Worm (Caenorhabditis elegans): Measurements from ENCODE around the gene srd-1.

srd-1 gene

DNA sequence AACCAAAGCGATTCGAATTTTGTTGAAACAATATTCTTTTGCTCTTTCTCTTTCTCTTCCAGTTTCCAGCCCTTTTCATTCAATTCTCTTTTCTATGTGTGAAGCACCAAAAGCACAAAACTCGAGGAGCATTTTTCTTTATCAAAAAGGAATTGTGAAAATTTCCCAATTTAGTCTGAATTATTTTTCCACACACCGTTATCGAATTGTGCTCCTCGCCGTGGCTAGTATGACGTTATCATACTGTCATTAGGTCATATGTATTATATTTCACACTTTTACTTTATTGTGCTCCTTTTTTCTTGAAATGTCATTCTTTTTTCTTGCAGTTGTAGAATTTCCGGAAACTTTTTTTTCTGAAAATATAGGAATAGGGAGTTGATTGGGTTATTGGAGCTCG lies 39.1 kb upstream of the srd-1 start:
- TF ChIP-seq npax-4 (tag; optimal IDR thresholded peaks at IDR 0.05), result no peak
- TF ChIP-seq sox-4 (tag; optimal IDR thresholded peaks at IDR 0.05), result no peak
- no peak for TF ChIP-seq ceh-45 (GFP tag; IDR thresholded peaks at IDR 0.05)
- TF ChIP-seq Y22D7AL.16 (tag; optimal IDR thresholded peaks at IDR 0.05), result no peak
- TF ChIP-seq ceh-2 (tag; optimal IDR thresholded peaks at IDR 0.05), result no peak
- no peak for TF ChIP-seq lin-11 (tag; optimal IDR thresholded peaks at IDR 0.05)
- TF ChIP-seq ttx-3 (tag; optimal IDR thresholded peaks at IDR 0.05), result no peak
- TF ChIP-seq nfya-1 (tag; optimal IDR thresholded peaks at IDR 0.05), result no peak
- TF ChIP-seq nhr-232 (tag; optimal IDR thresholded peaks at IDR 0.05), result no peak
- no peak for TF ChIP-seq elt-4 (tag; optimal IDR thresholded peaks at IDR 0.05)
- TF ChIP-seq C08G9.2 (tag; optimal IDR thresholded peaks at IDR 0.05), result no peak
- TF ChIP-seq rnt-1 (tag; optimal IDR thresholded peaks at IDR 0.05), result no peak
- no peak for TF ChIP-seq gmeb-2 (tag; optimal IDR thresholded peaks at IDR 0.05)
- no peak for TF ChIP-seq F13H6.1 (tag; optimal IDR thresholded peaks at IDR 0.05)

- no peak for TF ChIP-seq madf-2 (tag; optimal IDR thresholded peaks at IDR 0.05)
- no peak for TF ChIP-seq ahr-1 (tag; optimal IDR thresholded peaks at IDR 0.05)
- TF ChIP-seq ceh-31 (tag; optimal IDR thresholded peaks at IDR 0.05), result no peak
- TF ChIP-seq fkh-6 (tag; optimal IDR thresholded peaks at IDR 0.05), result no peak
- no peak for TF ChIP-seq ceh-48 (tag; optimal IDR thresholded peaks at IDR 0.05)
- TF ChIP-seq ceh-14 (tag; optimal IDR thresholded peaks at IDR 0.05), result no peak
These were observed 38.1 kb upstream of the srd-1 start for ce11 chrII:10220631-10221030.

- TF ChIP-seq F13H6.1 (tag; optimal IDR thresholded peaks at IDR 0.05), result no peak
These were observed 35.6 kb upstream of the srd-1 start, which contains the start of gene ref-1 for ce11 chrII:10218171-10218570. ref-1 (plus strand) TSS chrII:10218471.

DNA sequence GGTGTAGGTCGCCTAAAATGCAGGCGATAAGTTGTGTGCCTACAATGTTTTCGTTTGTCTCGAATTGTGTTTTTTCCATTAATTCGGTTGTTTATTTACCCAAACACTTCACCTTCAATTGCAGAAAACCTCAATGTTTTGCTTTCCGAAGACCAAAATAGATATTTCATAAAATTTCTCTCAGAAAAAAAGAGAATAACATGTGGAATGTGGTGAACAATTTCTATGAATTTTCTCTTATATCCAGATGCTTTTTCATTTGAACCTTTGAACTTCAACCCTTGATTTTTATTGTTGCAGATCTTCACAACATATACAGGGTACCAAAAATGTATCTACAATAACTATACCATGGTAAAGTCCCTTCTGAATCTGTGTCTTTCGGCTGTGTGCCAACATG lies 23.9 kb upstream of the srd-1 start, which contains the start of gene T01E8.1:
TSS of gene T01E8.1 (plus strand) at position 301 of the 400 bp plus-strand sequence.
- no peak for TF ChIP-seq sox-4 (tag; optimal IDR thresholded peaks at IDR 0.05)
- no peak for TF ChIP-seq pag-3 (tag; optimal IDR thresholded peaks at IDR 0.05; ENCODE audit: borderline replicate concordance)
- no peak for TF ChIP-seq hlh-30 (tag; optimal IDR thresholded peaks at IDR 0.05; ENCODE audit: insufficient read depth)
- no peak for TF ChIP-seq ceh-2 (tag; optimal IDR thresholded peaks at IDR 0.05)
- TF ChIP-seq sdc-2 (tag; optimal IDR thresholded peaks at IDR 0.05), result no peak
- TF ChIP-seq unc-86 (tag; optimal IDR thresholded peaks at IDR 0.05), result no peak
- TF ChIP-seq ceh-45 (GFP tag; IDR thresholded peaks at IDR 0.05), result no peak
- no peak for TF ChIP-seq pax-1 (tag; optimal IDR thresholded peaks at IDR 0.05)
- TF ChIP-seq nfya-1 (tag; optimal IDR thresholded peaks at IDR 0.05), result no peak
- TF ChIP-seq dmd-4 (tag; optimal IDR thresholded peaks at IDR 0.05; ENCODE audit: borderline replicate concordance), result no peak
- TF ChIP-seq ref-2 (tag; optimal IDR thresholded peaks at IDR 0.05), result no peak
- TF ChIP-seq ceh-19 (GFP tag; optimal IDR thresholded peaks at IDR 0.05), result no peak
- TF ChIP-seq hlh-8 (tag; optimal IDR thresholded peaks at IDR 0.05), result no peak
- TF ChIP-seq mec-3 (tag; optimal IDR thresholded peaks at IDR 0.05; ENCODE audit: borderline replicate concordance), result no peak
- no peak for TF ChIP-seq nhr-232 (tag; optimal IDR thresholded peaks at IDR 0.05)

DNA sequence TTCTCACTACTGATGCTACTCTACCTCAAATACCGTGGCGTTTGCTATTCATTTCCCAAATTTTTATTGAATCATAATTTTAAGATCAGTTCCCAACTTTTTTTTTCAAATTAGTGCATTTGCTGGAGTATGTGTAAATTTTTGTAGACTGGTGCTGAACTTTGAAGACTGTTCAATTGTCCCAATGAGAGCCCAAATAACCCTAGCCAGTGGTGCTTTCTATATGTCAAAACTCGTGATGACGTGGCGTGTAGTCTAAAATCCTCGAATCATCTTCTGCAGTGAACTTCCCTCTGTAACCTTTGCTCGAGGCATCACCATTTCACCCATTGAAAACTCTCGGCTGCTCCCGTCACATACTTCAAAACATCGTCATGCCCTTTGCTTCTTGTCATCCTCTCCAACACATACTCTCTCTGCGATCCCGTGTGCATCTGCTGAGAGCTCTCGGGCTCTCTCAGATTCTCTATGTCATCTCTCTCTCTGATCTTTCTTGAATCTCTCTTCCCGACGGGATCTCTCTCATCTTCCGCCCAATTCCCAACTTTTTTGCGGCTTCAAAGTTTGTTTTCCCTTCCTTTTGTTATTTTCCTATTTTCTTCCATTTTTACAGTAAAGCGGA lies 22.0 kb upstream of the srd-1 start:
- TF ChIP-seq C08G9.2 (tag; optimal IDR thresholded peaks at IDR 0.05) (no peak), eyg-1 (tag; optimal IDR thresholded peaks at IDR 0.05) (no peak), ceh-48 (tag; optimal IDR thresholded peaks at IDR 0.05) (no peak), ceh-34 (tag; optimal IDR thresholded peaks at IDR 0.05) (no peak), tbx-7 (tag; optimal IDR thresholded peaks at IDR 0.05) (no peak), unc-55 (GFP tag; optimal IDR thresholded peaks at IDR 0.05) (peak; percentile 76), K09A11.1 (tag; optimal IDR thresholded peaks at IDR 0.05; ENCODE audit: insufficient read depth) (no peak), ceh-6 (GFP tag; optimal IDR thresholded peaks at IDR 0.05) (no peak), ceh-22 (tag; optimal IDR thresholded peaks at IDR 0.05) (peak; percentile 46), fax-1 (tag; optimal IDR thresholded peaks at IDR 0.05) (no peak), elt-4 (tag; optimal IDR thresholded peaks at IDR 0.05) (no peak), rnt-1 (tag; optimal IDR thresholded peaks at IDR 0.05) (peak; percentile 32), C38D4.7 (GFP tag; optimal IDR thresholded peaks at IDR 0.05) (no peak), dve-1 (tag; optimal IDR thresholded peaks at IDR 0.05) (no peak), F13H6.1 (tag; optimal IDR thresholded peaks at IDR 0.05) (no peak), ceh-18 (tag; optimal IDR thresholded peaks at IDR 0.05) (peak; percentile 45), npax-4 (tag; optimal IDR thresholded peaks at IDR 0.05) (no peak), unc-42 (tag; optimal IDR thresholded peaks at IDR 0.05) (no peak), ceh-9 (tag; optimal IDR thresholded peaks at IDR 0.05) (no peak), gmeb-2 (tag; optimal IDR thresholded peaks at IDR 0.05) (no peak), hlh-30 (tag; optimal IDR thresholded peaks at IDR 0.05; ENCODE audit: insufficient read depth) (peak; percentile 11), ahr-1 (tag; optimal IDR thresholded peaks at IDR 0.05) (no peak), madf-2 (tag; optimal IDR thresholded peaks at IDR 0.05) (no peak), ceh-14 (tag; optimal IDR thresholded peaks at IDR 0.05) (no peak), nfya-1 (tag; optimal IDR thresholded peaks at IDR 0.05) (no peak)

All from whole organism, late embryonic.